Worm (Caenorhabditis elegans): ENCODE data around the gene Y42G9A.1.

DNA sequence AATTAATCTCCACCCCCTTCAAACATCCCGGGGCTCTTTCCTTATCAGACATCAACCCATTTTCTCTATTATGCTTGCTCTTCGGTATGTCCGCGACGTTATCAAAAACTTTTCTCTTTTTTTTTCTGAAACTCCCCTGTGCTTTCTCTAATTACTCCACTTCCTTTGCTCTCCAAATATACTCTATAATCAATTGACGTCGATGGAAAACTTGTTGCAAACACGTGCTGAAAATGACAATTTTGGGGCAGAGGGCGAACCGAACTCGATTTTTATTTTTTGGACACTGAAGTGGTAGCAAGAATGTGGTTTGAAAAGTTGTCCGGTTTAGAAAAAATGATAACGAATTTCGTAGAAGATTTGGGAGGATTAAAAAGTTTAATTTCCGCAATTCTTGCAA is 29.3 kb downstream of the Y42G9A.1 start:
- TF ChIP-seq ztf-11 (tag; optimal IDR thresholded peaks at IDR 0.05) (no peak), R02D3.7 (tag; optimal IDR thresholded peaks at IDR 0.05) (no peak), aly-2 (tag; optimal IDR thresholded peaks at IDR 0.05) (no peak), lin-15B (tag; optimal IDR thresholded peaks at IDR 0.05) (no peak), egl-27 (tag; optimal IDR thresholded peaks at IDR 0.05) (no peak), unc-39 (tag; optimal IDR thresholded peaks at IDR 0.05) (no peak)

Measured in whole organism, L3 larva.